Fruit fly (Drosophila melanogaster) Kc167 (cell line): ENCODE measurements around the gene CG32369.

Source experiments
- Myc ChIP-seq: fragments of >200 bp; optimal IDR thresholded peaks from 2 replicates; lab custom pipeline; 2017; ENCODE audit warnings: missing external identifiers
- Sin3A ChIP-seq: fragments of >200 bp; optimal IDR thresholded peaks from 2 replicates; lab custom pipeline; 2018; ENCODE audit warnings: missing external identifiers
- h ChIP-seq: fragments of >200 bp; optimal IDR thresholded peaks from 3 replicates; lab custom pipeline; 2018; ENCODE audit warnings: missing external identifiers
- insv ChIP-seq: fragments of >200 bp; optimal IDR thresholded peaks from 3 replicates; lab custom pipeline; 2018; ENCODE audit warnings: missing external identifiers
- psq ChIP-seq: fragments of >200 bp; optimal IDR thresholded peaks from 2 replicates; lab custom pipeline; 2017; ENCODE audit warnings: missing external identifiers
- ttk ChIP-seq: sonication (Bioruptor generic); optimal IDR thresholded peaks from 2 replicates; lab custom pipeline; 2017; ENCODE audit warnings: missing external identifiers

Gene CG32369

DNA sequence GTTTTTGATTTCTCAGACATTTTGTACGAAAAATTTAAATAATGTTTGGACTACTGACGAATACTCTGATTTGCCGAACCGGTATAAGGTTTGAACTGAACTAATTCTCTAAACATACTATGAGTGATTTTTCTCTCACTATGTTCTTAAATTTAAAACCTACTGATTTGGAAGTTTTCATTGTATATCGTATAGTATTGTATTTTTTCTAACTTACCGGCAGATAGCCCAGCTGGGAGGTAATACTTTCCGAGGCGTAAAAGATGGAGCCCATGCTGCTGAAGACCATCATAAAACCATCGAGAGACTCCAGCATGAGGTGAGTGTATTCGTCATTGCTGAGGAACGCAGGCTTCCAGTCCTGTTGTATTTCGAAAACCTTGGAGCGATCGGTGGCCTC, 41.4 kb downstream of the CG32369 start, which contains the start of gene CG32371:
TSS of gene CG32371 (minus strand) at position 101 of the 400 bp plus-strand sequence.
- TF ChIP-seq Sin3A (lab: Kevin White, UChicago) = no peak
- no peak for TF ChIP-seq insv (lab: Kevin White, UChicago)
- no peak for TF ChIP-seq h (lab: Kevin White, UChicago)
- no peak for TF ChIP-seq psq (lab: Kevin White, UChicago)
- no peak for TF ChIP-seq Myc
- TF ChIP-seq ttk (lab: Kevin White, UChicago) = no peak

DNA sequence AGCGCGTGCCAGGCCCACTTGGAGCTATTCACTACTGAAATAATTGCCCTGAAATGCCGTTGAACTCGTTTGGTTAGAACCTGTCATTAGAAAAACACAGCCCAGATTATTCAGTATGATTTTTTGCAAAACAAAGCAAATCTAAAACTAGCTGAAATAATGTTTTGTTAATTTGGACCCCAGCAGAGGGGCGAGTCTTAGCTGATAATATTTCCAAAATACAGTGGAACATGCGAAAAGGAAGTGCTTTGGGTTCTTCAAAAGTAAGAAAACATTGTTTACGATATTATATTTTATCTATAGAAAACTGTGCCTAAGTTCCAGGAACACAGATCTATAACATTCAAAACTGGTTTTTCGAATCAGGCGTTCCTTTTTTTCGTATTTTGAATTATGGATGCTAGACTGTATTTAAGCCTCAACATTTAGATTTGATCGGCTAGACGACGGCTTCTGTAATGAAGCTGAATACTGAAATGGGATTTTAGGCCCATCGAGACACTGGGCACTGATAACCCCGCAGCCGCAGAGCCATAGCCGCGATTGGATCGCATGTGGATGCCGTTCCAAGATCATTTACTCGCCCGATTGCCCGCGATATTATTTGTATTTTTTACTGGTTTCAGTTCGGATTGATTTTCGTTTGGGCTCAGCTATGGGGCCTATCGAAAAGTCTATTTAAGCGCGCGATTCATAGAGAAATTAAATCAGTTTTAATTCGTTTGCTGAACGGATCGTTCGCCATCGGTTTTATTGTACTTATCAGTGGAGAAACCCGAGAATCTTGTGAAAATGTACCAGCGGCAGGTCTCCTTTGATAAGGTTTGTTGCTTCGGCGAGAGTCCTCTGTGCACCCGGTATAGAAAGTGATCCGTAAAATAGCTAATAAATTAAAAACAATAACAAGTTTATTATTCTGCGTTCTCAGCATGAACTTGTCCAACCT, 49.5 kb downstream of the CG32369 start, which contains the start of gene Hn:
TSS of gene Hn (plus strand) at position 619 of the 946 bp plus-strand sequence.
- TF ChIP-seq psq (lab: Kevin White, UChicago) = no peak
- TF ChIP-seq Sin3A (lab: Kevin White, UChicago) = no peak
- no peak for TF ChIP-seq h (lab: Kevin White, UChicago)
- no peak for TF ChIP-seq Myc
- no peak for TF ChIP-seq ttk (lab: Kevin White, UChicago)
- TF ChIP-seq insv (lab: Kevin White, UChicago) = no peak

DNA sequence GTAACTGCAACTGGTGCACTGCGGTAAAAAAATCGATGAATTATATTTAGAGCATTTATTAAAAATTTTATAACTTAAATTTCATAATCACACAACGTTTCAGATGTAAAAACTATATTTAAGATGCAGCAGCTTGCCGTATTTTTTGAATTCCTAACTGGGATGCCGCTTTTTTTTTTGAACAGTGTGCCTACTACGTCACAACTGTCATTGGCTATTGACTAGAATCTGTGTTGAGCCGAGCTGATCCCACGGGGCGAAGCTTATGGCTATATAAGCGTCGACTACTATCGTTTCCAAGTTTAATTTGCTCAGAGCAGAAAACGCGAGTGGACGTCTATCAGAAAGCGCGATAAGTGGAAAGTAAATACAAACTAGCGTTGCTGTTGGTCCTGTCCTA, 55.5 kb downstream of the CG32369 start, which contains the start of gene CG7409:
TSS of gene CG7409 (plus strand) at position 301 of the 400 bp plus-strand sequence.
- no peak for TF ChIP-seq Sin3A (lab: Kevin White, UChicago)
- TF ChIP-seq psq (lab: Kevin White, UChicago) = no peak
- TF ChIP-seq h (lab: Kevin White, UChicago) = no peak
- TF ChIP-seq ttk (lab: Kevin White, UChicago) = no peak
- TF ChIP-seq Myc = no peak
- TF ChIP-seq insv (lab: Kevin White, UChicago) = no peak

DNA sequence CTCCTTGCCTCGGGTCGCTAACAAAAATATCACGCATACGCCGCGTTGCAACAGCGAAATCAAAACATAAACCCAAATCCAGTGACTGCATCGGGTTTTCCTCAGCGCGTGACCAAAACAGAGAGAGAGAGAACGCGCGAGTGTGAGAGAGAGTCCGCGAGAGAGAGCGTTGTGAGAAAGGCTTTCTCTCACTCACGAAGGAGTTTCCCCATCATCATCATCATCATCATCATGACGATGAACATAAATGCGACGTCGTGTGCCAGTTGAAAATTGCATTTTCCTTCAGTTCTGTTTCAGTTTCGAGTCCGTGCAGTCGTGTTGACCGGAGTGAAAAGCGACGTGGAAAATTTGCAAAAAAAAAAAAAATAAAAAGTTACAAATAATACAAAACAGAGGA, 62.6 kb downstream of the CG32369 start, which contains the start of gene CG13685:
TSS of gene CG13685 (plus strand) at position 301 of the 400 bp plus-strand sequence.
- no peak for TF ChIP-seq Sin3A (lab: Kevin White, UChicago)
- TF ChIP-seq Myc = no peak
- no peak for TF ChIP-seq psq (lab: Kevin White, UChicago)
- no peak for TF ChIP-seq h (lab: Kevin White, UChicago)
- no peak for TF ChIP-seq insv (lab: Kevin White, UChicago)
- no peak for TF ChIP-seq ttk (lab: Kevin White, UChicago)

DNA sequence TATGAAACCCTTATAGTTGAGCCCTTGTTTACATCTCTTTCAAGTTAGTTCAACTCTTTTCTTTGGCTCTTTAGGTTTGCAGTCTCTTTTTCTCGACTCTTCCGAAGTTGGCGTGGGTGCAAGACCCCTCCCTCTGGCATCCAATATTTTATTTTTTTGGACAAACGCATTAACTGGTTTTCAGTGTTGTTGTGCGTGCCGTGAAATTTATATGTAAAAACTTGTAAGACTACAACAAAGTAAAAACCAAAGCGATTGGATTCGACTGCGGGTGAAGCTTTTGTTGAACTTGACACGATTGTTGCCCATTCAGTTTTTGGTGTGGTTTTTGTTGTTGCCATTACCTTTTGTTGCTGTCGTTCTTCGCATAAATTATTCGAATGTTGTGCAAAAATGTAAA, 65.9 kb downstream of the CG32369 start:
- TF ChIP-seq Myc (no peak), h (lab: Kevin White, UChicago) (no peak), psq (lab: Kevin White, UChicago) (no peak), Sin3A (lab: Kevin White, UChicago) (no peak), insv (lab: Kevin White, UChicago) (no peak), ttk (lab: Kevin White, UChicago) (no peak)

DNA sequence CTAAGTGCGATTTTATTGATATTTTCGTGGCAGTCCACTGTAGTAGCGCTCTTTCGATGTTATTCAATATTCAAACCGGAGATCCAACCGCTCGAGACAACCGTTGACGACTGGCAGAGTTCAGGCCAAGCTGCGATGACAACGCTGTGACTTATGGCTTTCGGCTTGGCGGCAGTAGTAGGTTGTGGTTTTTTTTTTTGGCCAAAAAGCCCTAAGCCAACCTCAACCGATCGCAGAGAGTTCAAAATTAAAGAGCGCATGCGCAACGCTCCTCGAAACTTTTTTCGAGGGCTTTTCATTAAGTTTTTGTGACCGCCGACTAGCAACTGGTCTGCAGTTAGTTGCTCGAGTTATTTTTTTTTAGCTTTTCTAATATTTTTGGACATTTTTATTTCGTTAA, 66.7 kb downstream of the CG32369 start, which contains the start of gene Snmp2:
TSS of gene Snmp2 (minus strand) at position 101 of the 400 bp plus-strand sequence.
- TF ChIP-seq Sin3A (lab: Kevin White, UChicago) (no peak), Myc (no peak), ttk (lab: Kevin White, UChicago) (no peak), h (lab: Kevin White, UChicago) (no peak), psq (lab: Kevin White, UChicago) (no peak)

DNA sequence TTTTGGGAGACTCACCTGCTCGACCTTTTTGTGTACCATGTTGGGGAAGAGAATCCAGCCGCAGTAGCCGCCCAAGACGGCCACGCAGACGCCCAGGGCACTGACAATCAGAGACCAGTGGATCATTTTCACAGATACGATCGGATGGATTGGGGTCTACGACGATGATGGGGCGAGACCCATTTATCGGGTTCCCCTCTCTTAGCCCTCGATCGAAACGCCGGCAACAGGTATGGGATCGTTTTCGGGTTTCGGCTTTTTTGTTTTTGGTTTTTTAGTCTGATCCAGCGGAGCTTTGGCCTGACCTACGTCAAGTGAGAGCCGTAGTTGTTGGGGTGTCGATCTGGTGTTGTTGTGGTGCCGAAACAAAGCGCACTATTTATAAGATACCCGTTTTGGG, 67.7 kb downstream of the CG32369 start:
- TF ChIP-seq insv (lab: Kevin White, UChicago) = no peak
- no peak for TF ChIP-seq Sin3A (lab: Kevin White, UChicago)
- no peak for TF ChIP-seq ttk (lab: Kevin White, UChicago)
- TF ChIP-seq psq (lab: Kevin White, UChicago) = no peak
- no peak for TF ChIP-seq h (lab: Kevin White, UChicago)

DNA sequence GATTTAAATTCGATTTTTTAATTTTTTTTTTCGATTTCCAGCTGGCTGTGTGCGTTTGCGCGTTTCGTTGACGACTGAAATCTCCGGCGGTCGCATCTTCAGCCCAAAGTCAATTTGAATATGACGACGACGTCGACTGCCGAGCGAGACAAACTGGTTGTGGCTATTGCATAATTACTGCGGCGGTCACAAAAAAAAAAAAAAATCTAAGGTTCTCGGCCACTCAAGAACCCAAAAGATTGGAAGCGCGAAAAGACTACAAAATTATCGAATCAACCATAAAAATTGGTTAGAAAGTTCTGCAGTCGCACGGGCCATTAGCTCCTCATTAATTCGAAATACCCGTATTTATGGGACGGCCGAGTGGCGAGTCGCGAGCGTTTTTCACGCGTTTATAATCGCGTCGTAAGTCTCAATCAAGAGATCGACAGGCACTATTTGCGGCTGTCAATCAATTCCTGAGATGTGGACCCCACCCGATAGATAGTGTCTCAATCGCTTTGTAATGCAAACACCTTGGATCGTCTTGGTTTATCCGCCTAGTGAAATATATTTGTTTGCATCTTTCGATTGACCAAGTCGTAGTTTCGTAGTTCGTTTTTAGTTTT, 77.4 kb downstream of the CG32369 start, which contains the start of gene CG8492:
TSS of gene CG8492 (minus strand) at position 51 of the 608 bp plus-strand sequence.
- TF ChIP-seq insv (lab: Kevin White, UChicago) = no peak
- TF ChIP-seq ttk (lab: Kevin White, UChicago) = no peak
- TF ChIP-seq psq (lab: Kevin White, UChicago) = no peak
- TF ChIP-seq h (lab: Kevin White, UChicago) = no peak
- TF ChIP-seq Myc = no peak
- no peak for TF ChIP-seq Sin3A (lab: Kevin White, UChicago)
